Fruit fly (Drosophila melanogaster) Kc167 (cell line): ENCODE measurements around the gene ppk23.

Experiments
- Myc ChIP-seq: fragments of >200 bp; optimal IDR thresholded peaks from 2 replicates; lab custom pipeline; 2017; ENCODE audit warnings: missing external identifiers
- Sin3A ChIP-seq: fragments of >200 bp; optimal IDR thresholded peaks from 2 replicates; lab custom pipeline; 2018; ENCODE audit warnings: missing external identifiers
- h ChIP-seq: fragments of >200 bp; optimal IDR thresholded peaks from 3 replicates; lab custom pipeline; 2018; ENCODE audit warnings: missing external identifiers
- insv ChIP-seq: fragments of >200 bp; optimal IDR thresholded peaks from 3 replicates; lab custom pipeline; 2018; ENCODE audit warnings: missing external identifiers
- psq ChIP-seq: fragments of >200 bp; optimal IDR thresholded peaks from 2 replicates; lab custom pipeline; 2017; ENCODE audit warnings: missing external identifiers
- ttk ChIP-seq: sonication (Bioruptor generic); optimal IDR thresholded peaks from 2 replicates; lab custom pipeline; 2017; ENCODE audit warnings: missing external identifiers

The ppk23 gene

DNA sequence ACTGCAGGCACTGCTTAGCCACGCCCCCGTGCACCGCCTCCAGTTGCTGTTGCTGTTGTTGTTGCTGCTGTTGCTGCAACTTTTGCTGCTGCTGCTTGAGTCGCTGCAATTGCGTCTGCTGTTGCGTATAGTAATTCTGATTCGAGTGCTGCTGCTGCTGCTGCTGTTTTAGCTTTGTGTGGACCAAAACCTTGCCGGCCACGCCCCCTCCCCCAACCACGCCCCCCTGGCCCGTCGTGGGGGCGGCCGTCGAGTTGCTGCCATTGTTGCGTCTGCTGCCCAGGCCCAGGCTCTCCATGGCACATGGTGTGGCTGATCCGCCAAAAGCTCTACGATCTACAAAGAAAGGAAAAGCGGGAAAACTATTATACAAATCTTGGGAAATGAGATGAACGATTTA, 34.7 kb downstream of the ppk23 start:
- TF ChIP-seq insv (lab: Kevin White, UChicago) (no peak), Sin3A (lab: Kevin White, UChicago) (no peak), Myc (lab: Kevin White, UChicago) (no peak), ttk (lab: Kevin White, UChicago) (no peak), h (no peak), psq (no peak)

DNA sequence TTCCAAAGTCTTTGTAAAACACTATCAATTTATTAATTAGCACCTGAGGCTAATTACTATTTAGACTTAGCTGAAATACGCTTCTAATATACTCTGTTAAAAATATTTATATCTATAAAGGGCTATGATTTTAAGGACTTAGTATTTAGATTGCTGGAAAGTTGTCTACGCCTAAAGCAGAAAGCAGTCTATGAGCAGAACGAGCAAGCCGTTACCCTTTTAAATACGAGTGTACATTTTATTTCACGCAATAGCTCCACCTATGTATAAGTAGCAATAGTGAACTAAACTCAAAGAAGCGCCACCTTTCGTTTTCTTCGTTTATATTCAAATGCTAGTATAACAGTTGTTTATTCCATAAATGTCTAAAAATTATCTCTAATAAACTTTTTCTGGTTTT, 36.9 kb downstream of the ppk23 start:
- TF ChIP-seq insv (lab: Kevin White, UChicago) (no peak), Myc (lab: Kevin White, UChicago) (no peak), psq (no peak), ttk (lab: Kevin White, UChicago) (no peak), h (no peak), Sin3A (lab: Kevin White, UChicago) (no peak)

DNA sequence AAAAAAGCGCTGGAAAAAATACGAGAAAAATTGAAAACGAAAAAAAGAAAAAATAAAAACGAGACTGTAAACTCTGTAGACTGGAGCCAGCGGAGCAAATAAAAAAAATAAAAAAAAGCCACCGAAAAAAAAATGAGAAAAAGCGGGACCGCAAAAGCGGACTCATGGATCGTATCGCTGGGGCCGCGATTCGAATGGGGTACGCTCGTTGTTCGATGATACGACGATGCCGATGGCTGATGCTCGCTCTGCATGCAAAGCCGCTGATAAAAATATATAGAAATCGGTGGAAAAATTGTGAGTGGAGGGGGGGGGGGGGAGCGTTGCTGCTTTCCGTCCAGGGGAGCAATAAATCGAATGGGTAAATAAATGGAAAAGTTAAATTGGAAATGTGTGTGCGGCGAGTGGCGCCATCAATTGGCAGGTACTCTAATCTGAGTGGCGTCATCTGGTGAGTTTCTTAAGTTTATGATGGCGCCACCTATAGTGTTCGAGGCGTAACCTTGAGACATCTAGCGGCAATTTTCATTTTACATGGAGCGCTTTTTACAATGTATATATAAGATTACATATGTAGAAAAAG, 37.4 kb downstream of the ppk23 start:
- TF ChIP-seq Sin3A (lab: Kevin White, UChicago) = no peak
- no peak for TF ChIP-seq psq
- no peak for TF ChIP-seq Myc (lab: Kevin White, UChicago)
- TF ChIP-seq insv (lab: Kevin White, UChicago) = no peak
- no peak for TF ChIP-seq h
- TF ChIP-seq ttk (lab: Kevin White, UChicago) = no peak

DNA sequence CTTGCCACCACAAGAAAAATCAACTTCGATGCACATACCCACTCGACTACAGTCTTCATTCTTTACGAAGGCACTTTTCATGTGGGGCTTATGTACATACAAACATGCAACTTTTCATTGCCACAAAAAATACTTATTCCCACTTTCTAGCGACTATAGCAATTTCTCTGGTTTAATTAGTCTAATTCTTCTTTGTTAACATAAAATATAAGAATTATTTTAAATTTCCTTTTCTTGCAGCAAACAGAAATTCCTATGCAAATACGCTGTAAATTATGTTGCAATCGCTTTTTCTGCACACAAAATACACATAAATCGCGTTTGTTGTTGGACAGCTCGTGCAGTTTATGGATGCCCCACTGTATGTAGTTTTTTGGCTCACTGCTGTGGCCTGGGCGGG, 44.6 kb downstream of the ppk23 start:
- TF ChIP-seq insv (lab: Kevin White, UChicago) = no peak
- TF ChIP-seq ttk (lab: Kevin White, UChicago) = no peak
- no peak for TF ChIP-seq Myc (lab: Kevin White, UChicago)
- TF ChIP-seq h = no peak
- TF ChIP-seq psq = no peak
- no peak for TF ChIP-seq Sin3A (lab: Kevin White, UChicago)

DNA sequence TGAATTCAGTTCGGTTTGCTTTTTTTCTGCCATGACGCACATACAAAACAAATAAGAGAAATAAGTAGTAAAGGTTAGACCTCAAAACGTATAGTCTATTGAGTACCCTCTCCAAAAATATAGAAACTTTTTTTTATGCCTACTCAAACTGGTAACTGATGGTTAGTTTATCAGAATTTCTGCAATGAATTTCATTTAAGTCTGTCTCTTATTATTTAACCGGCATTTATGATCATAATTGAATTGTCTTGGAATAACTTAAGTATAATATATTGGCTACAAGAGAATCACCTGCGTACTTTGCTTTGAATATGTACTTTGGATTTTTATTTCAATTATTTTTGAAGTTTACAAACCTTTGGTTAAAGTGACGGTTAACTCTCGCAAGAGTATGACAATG, 45.5 kb downstream of the ppk23 start:
- TF ChIP-seq Myc (lab: Kevin White, UChicago) (no peak), insv (lab: Kevin White, UChicago) (no peak), ttk (lab: Kevin White, UChicago) (no peak), h (no peak)

DNA sequence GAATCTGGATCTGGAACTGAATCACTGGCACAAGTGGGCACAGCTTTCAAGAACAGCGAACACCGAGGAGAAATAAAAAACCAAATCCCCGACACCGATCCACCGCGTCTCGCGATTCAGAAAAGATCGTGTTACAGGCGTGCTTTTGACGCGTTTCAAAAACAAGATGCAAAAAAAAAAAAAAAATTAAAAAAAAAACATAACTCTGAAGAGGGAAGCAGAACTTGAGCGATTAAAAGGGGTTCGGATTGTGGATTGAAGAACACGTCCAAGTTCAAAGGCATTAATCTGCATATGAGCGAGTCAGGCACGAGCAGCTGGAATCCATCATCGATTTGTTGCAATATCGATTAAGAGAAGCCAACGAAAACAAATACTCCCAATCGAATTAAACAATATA, 46.5 kb downstream of the ppk23 start:
- TF ChIP-seq h = no peak
- no peak for TF ChIP-seq Myc (lab: Kevin White, UChicago)
- TF ChIP-seq Sin3A (lab: Kevin White, UChicago) = no peak
- TF ChIP-seq psq = no peak

DNA sequence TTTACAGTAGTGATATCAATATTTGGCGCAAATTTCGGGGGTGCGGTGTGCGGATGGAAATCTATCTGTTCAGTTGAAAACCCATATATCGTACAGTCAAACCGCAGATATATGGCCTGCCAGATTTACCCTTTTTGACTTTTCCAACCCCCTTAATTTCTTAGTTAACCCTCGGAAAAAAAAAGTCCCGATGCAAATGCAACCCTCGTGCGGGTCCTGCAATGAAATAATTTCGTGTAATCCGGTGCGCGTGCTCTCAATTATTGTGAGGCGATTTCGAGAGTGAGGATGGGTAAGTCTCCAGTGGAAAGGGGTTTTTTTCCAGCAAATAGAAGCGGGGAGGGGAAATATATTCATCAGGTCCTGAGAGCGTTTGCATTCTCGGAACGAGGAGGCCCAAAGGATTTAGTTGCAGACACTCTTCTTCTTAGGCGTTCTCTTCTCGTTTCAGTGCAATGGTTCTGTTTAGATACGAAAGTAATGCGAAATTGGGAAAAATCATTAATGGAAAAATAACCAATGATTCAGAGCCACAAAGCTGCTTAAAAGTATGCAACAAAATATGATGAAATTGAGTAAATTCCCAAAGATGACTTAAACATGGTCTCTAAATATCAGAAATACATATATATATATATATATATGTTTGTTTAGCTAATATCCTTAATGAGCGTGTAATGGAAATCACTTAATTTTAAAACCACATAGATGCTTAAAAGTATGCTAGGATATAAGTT, 48.2 kb downstream of the ppk23 start:
- TF ChIP-seq ttk (lab: Kevin White, UChicago) (no peak), psq (no peak), h (no peak), Sin3A (lab: Kevin White, UChicago) (no peak), insv (lab: Kevin White, UChicago) (no peak), Myc (lab: Kevin White, UChicago) (no peak)

DNA sequence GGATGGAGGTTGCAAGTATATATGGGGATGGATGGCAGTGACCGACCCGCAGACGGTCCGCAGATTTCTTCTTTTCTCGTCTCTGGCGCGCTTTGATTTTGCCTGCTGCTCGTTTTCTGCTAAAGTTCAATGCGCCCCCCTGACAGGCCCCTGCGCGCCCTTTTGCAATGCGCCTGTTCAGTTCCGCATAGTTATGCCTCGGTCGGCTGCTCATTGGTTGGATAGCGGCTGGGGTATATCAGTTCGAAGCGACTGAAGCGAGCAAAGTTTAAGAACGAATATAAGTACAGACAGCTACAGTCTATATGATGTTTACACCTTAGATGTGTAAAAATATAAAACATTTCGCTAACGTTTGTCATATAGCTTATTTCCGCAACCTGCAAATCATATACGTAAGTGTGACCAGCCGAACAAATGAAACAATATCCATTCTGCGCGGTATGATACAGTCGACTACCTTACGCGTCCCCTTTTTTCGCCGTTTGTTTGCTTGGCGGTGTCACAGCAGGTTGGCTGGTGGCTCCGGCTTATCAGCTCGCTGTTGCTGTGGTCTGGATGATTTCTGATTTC, 50.8 kb downstream of the ppk23 start:
- no peak for TF ChIP-seq insv (lab: Kevin White, UChicago)

DNA sequence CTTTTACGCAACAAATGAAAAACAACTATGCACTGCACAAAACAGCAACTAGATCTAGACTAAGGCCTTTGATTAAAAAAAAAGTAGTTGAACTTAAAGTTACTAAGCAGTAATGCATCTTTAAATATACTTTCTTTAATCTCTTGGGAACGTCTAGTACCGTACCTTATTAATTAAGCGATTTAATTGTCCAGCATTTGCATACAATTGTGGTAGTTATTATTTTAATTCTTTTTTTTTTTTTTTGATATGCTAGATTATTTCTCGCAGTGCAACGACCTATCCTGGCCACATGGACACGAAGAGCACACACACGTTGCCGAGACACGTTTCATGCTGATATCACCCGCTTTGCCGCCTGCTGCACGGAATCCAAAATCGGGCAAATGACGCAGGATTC, 52.3 kb downstream of the ppk23 start:
- TF ChIP-seq insv (lab: Kevin White, UChicago) = no peak
- TF ChIP-seq psq = no peak
- TF ChIP-seq Myc (lab: Kevin White, UChicago) = no peak
- TF ChIP-seq ttk (lab: Kevin White, UChicago) = no peak
- no peak for TF ChIP-seq h
- TF ChIP-seq Sin3A (lab: Kevin White, UChicago) = no peak
